Fruit fly (Drosophila melanogaster): ENCODE data around the gene eIF4E1.

The eIF4E1 gene

dm6 chr3L:9401354-9402156 lies 705 bp downstream of the eIF4E1 start:
- TF ChIP-seq CG15710 (tag; optimal IDR thresholded peaks at IDR 0.05), result no peak
- peak; percentile 22; the same call in 1 of the 2 replicates for TF ChIP-seq Ets98B (GFP tag; IDR thresholded peaks at IDR 0.05)
- TF ChIP-seq Pif1B (GFP tag; optimal IDR thresholded peaks at IDR 0.05), result peak; percentile 21
- peak; percentile 23 for TF ChIP-seq EcR (GFP tag; optimal IDR thresholded peaks at IDR 0.05)
- TF ChIP-seq fd96Ca (GFP tag; IDR thresholded peaks at IDR 0.05), result no peak

dm6 chr3L:9400697-9401353 lies 1.4 kb downstream of the eIF4E1 start:
- TF ChIP-seq CG4496 (GFP tag; IDR thresholded peaks at IDR 0.05) (peak; percentile 8; the same call in 1 of the 3 replicates), CG34367 (tag; optimal IDR thresholded peaks at IDR 0.05) (no peak)

- TF ChIP-seq CG12605 (GFP tag; IDR thresholded peaks at IDR 0.05), result no peak
- peak; percentile 63 for TF ChIP-seq EcR (GFP tag; optimal IDR thresholded peaks at IDR 0.05)
These were observed 2.4 kb downstream of the eIF4E1 start for dm6 chr3L:9399855-9400254.

dm6 chr3L:9399013-9399750 lies 3.1 kb downstream of the eIF4E1 start, which contains the start of gene CG4080:
TSS of gene CG4080 (minus strand) at chr3L:9399227.
- TF ChIP-seq CG32121 (GFP tag; IDR thresholded peaks at IDR 0.05) (no peak), CG8301 (tag; optimal IDR thresholded peaks at IDR 0.05) (no peak), CG8159 (tag; optimal IDR thresholded peaks at IDR 0.05) (peak; percentile 68), CG9948 (tag; optimal IDR thresholded peaks at IDR 0.05) (no peak), CG17806 (tag; optimal IDR thresholded peaks at IDR 0.05) (no peak), Snoo (tag; optimal IDR thresholded peaks at IDR 0.05) (no peak), CG4496 (GFP tag; IDR thresholded peaks at IDR 0.05) (no peak), Ets98B (GFP tag; IDR thresholded peaks at IDR 0.05) (no peak), EcR (GFP tag; optimal IDR thresholded peaks at IDR 0.05) (peak; percentile 48), CG13204 (GFP tag; optimal IDR thresholded peaks at IDR 0.05) (no peak), Pif1A (GFP tag; optimal IDR thresholded peaks at IDR 0.05) (peak; percentile 28), fd96Ca (GFP tag; IDR thresholded peaks at IDR 0.05) (no peak), CG34367 (tag; optimal IDR thresholded peaks at IDR 0.05) (peak; percentile 13)

- TF ChIP-seq CG10348 (GFP tag; IDR thresholded peaks at IDR 0.05) (no peak), CG9948 (tag; optimal IDR thresholded peaks at IDR 0.05) (peak; percentile 17), CG8301 (tag; optimal IDR thresholded peaks at IDR 0.05) (no peak), fd96Ca (GFP tag; IDR thresholded peaks at IDR 0.05) (no peak; the same call in 2 of the 3 replicates), CG4496 (GFP tag; IDR thresholded peaks at IDR 0.05) (peak; percentile 50; the same call in 1 of the 3 replicates), CG14655 (GFP tag; optimal IDR thresholded peaks at IDR 0.05) (no peak), rn (GFP tag; IDR thresholded peaks at IDR 0.05) (no peak), Ets98B (GFP tag; IDR thresholded peaks at IDR 0.05) (0 out of 2 replicates have a peak, but pooled peaks have one; percentile 46), gl (tag; optimal IDR thresholded peaks at IDR 0.05) (no peak), Snoo (tag; optimal IDR thresholded peaks at IDR 0.05) (peak; percentile 29), D1 (tag; optimal IDR thresholded peaks at IDR 0.05) (peak; percentile 3), CG15710 (tag; optimal IDR thresholded peaks at IDR 0.05) (peak; percentile 9), CG8159 (tag; optimal IDR thresholded peaks at IDR 0.05) (peak; percentile 20), CG34367 (tag; optimal IDR thresholded peaks at IDR 0.05) (no peak), Pif1A (GFP tag; optimal IDR thresholded peaks at IDR 0.05) (no peak), EcR (GFP tag; optimal IDR thresholded peaks at IDR 0.05) (peak; percentile 86), CG17806 (tag; optimal IDR thresholded peaks at IDR 0.05) (peak; percentile 1), Pif1B (GFP tag; optimal IDR thresholded peaks at IDR 0.05) (no peak), CG13204 (GFP tag; optimal IDR thresholded peaks at IDR 0.05) (no peak), CG32121 (GFP tag; IDR thresholded peaks at IDR 0.05) (peak; percentile 35; the same call in 1 of the 2 replicates), CG12605 (GFP tag; IDR thresholded peaks at IDR 0.05) (0 out of 2 replicates have a peak, but pooled peaks have one; percentile 46)
These were observed 3.8 kb downstream of the eIF4E1 start for dm6 chr3L:9398435-9398981.

- no peak for TF ChIP-seq CG34367 (tag; optimal IDR thresholded peaks at IDR 0.05)
- TF ChIP-seq Snoo (tag; optimal IDR thresholded peaks at IDR 0.05), result no peak
- TF ChIP-seq CG8159 (tag; optimal IDR thresholded peaks at IDR 0.05), result no peak
- TF ChIP-seq Pif1B (GFP tag; optimal IDR thresholded peaks at IDR 0.05), result no peak
- TF ChIP-seq CG4496 (GFP tag; IDR thresholded peaks at IDR 0.05), result no peak
- TF ChIP-seq D1 (tag; optimal IDR thresholded peaks at IDR 0.05), result no peak
- TF ChIP-seq CG10348 (GFP tag; IDR thresholded peaks at IDR 0.05), result no peak
- TF ChIP-seq CG15710 (tag; optimal IDR thresholded peaks at IDR 0.05), result no peak
- no peak for TF ChIP-seq Pif1A (GFP tag; optimal IDR thresholded peaks at IDR 0.05)
- no peak for TF ChIP-seq gl (tag; optimal IDR thresholded peaks at IDR 0.05)
- TF ChIP-seq CG12605 (GFP tag; IDR thresholded peaks at IDR 0.05), result no peak
- TF ChIP-seq CG32121 (GFP tag; IDR thresholded peaks at IDR 0.05), result no peak
These were observed 4.2 kb downstream of the eIF4E1 start for dm6 chr3L:9398028-9398427.

All from whole organism, pupa.